Fruit fly (Drosophila melanogaster): ENCODE measurements around the gene CG8560.

Gene CG8560

DNA sequence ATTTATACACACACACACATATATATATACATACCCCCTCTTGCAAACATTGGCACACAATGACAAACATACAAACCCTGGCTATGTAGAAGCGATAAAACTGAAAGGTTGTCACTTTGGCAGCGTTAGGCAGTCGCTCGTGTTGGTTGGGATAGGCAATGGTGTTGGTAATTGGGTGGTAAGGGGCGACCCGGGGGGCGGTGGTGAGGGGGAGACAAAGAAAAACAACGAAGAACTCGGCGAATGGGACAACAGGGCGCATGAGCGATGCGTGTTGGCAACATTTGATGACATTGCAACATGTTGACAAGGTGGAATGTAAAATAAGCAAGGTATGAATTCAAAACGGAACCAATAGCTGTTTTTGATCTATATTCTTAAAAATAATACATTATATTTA lies 18.6 kb upstream of the CG8560 start:
- TF ChIP-seq h (optimal IDR thresholded peaks at IDR 0.05): no peak

DNA sequence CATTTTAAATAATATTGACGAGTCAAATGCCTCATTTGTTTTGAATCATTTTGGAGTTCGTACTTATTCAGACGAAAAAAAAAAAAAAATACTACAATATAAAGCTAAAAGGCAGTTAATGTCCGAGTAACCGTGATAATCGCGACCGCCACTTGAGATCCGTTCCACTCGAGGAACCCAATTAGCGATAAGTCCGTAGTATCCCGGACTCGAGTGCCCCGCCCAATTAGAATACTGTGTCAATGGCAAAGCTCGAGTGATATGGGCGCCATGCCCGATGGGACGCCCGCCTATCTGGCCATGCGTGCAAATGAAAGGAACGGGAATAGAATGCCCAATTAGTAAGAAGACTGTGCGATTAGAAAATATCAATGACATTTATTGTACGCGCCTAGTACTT lies 2.0 kb downstream of the CG8560 start:
- TF ChIP-seq Myc (optimal IDR thresholded peaks at IDR 0.05) (no peak), Sin3A (optimal IDR thresholded peaks at IDR 0.05) (no peak), ttk (optimal IDR thresholded peaks at IDR 0.05) (no peak), h (optimal IDR thresholded peaks at IDR 0.05) (no peak), psq (optimal IDR thresholded peaks at IDR 0.05) (no peak), insv (optimal IDR thresholded peaks at IDR 0.05) (no peak)

DNA sequence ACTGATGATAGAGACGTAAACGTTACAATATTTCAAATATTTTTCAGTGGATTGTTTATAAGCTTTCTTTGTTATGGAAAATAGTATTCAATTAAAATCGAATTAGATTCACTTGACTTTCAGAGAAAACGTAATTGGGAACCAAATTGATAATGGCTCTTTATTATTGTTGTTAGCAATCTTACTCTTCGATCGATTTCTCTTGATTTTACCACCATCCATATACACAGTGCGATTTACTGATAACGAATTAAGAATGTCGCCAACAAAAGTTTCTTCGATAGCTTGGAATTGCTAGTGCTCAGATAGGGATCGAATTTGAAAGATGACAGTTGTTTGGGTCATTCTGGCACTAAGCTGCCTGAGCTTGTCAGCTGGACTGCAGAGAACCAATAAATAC lies 4.2 kb downstream of the CG8560 start, which contains the start of gene CG18417:
CG18417 (plus strand) TSS at position 301 of the 400 bp plus-strand sequence.
- TF ChIP-seq Sin3A (optimal IDR thresholded peaks at IDR 0.05) (no peak), h (optimal IDR thresholded peaks at IDR 0.05) (no peak), ttk (optimal IDR thresholded peaks at IDR 0.05) (no peak), Myc (optimal IDR thresholded peaks at IDR 0.05) (no peak), insv (optimal IDR thresholded peaks at IDR 0.05) (no peak), psq (optimal IDR thresholded peaks at IDR 0.05) (no peak)

DNA sequence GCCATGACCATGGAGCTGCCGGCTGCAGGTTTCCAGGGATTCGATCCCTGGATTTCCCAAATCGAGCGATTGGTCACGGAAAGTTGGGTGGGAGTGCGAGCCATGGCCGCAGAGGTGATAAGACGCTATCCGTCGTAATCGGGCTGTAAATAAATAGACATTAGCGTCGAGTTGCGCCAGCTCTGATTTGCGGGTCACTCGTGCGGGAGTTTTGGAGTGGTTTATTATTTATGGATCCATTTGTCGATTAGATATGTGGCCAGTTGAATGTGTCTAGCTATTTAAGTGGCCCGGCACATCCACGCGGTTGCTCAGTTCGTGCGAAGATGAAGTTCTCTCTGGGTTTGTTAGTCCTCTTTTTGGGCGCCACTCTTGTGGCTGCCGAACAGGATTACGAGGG lies 6.0 kb downstream of the CG8560 start, which contains the start of gene CG8562:
CG8562 (plus strand) TSS at position 307 of the 400 bp plus-strand sequence.
- TF ChIP-seq Sin3A (optimal IDR thresholded peaks at IDR 0.05): no peak
- TF ChIP-seq Myc (optimal IDR thresholded peaks at IDR 0.05): no peak
- no peak for TF ChIP-seq psq (optimal IDR thresholded peaks at IDR 0.05)
- TF ChIP-seq h (optimal IDR thresholded peaks at IDR 0.05): no peak
- no peak for TF ChIP-seq insv (optimal IDR thresholded peaks at IDR 0.05)
- TF ChIP-seq ttk (optimal IDR thresholded peaks at IDR 0.05): no peak

DNA sequence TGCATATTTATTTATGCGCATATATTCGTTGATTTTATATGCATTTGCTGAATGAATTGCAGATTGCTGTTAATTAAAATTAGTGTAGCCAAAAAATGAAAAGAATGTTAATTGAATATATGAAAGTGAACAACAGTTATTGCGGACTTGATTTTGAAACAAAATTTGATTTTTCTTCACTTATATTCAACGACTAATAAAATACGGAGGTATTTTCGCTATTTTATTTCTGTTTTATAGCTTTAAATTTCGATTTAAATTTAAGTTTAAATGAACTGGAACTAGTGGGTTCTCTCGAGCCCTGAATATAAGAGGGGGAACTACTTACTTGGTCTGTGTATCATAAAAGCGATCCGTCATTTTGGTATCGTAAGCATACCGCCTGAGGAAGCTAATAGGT lies 7.9 kb downstream of the CG8560 start, which contains the start of gene CG32379:
CG32379 (plus strand) TSS at position 301 of the 400 bp plus-strand sequence.
- TF ChIP-seq psq (optimal IDR thresholded peaks at IDR 0.05): no peak
- TF ChIP-seq Sin3A (optimal IDR thresholded peaks at IDR 0.05): no peak
- TF ChIP-seq h (optimal IDR thresholded peaks at IDR 0.05): no peak
- no peak for TF ChIP-seq Myc (optimal IDR thresholded peaks at IDR 0.05)
- no peak for TF ChIP-seq ttk (optimal IDR thresholded peaks at IDR 0.05)
- no peak for TF ChIP-seq insv (optimal IDR thresholded peaks at IDR 0.05)

DNA sequence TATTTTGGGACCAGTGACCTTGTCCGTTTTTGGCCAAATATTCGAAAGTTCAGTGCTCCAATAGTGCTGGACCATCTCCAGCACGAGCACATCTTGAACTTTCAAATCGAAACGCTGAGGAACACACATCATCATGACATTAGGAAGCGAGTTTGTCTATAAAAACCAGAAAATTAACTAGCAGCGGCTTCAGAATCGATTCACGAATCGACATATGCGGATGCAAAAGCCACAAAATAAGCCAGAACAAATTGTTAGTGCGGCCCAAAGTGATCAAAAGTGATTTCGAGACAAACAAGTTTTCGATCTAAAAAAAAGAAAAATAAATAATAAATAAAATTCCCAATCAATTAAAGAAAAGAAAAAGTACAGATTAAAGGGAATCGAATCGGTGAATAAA lies 13.5 kb downstream of the CG8560 start, which contains the start of gene CG8563:
CG8563 (plus strand) TSS at position 301 of the 400 bp plus-strand sequence.
- TF ChIP-seq insv (optimal IDR thresholded peaks at IDR 0.05) (no peak), h (optimal IDR thresholded peaks at IDR 0.05) (no peak), Myc (optimal IDR thresholded peaks at IDR 0.05) (no peak), Sin3A (optimal IDR thresholded peaks at IDR 0.05) (no peak), psq (optimal IDR thresholded peaks at IDR 0.05) (no peak), ttk (optimal IDR thresholded peaks at IDR 0.05) (no peak)

DNA sequence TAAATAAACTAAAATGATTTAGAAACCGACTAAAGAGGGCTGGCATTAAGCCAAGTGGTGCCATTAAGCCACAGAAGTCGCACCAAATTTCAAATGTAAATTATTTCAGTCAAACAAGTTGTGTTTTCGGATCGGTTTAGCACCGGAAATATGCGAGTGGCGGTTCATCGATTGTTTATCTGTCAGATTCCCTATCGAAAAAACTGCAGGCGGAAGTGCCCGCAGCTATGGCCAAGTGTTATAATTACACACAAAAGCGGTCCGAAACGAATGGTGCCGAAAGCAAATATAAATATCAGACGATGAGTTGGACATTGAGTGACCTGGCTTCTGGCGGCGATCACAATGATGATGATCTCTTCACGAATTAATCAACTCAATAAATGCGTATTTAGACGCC lies 14.0 kb downstream of the CG8560 start:
- TF ChIP-seq h (optimal IDR thresholded peaks at IDR 0.05): no peak
- TF ChIP-seq ttk (optimal IDR thresholded peaks at IDR 0.05): no peak
- no peak for TF ChIP-seq Sin3A (optimal IDR thresholded peaks at IDR 0.05)
- TF ChIP-seq psq (optimal IDR thresholded peaks at IDR 0.05): no peak
- TF ChIP-seq insv (optimal IDR thresholded peaks at IDR 0.05): no peak
- no peak for TF ChIP-seq Myc (optimal IDR thresholded peaks at IDR 0.05)

DNA sequence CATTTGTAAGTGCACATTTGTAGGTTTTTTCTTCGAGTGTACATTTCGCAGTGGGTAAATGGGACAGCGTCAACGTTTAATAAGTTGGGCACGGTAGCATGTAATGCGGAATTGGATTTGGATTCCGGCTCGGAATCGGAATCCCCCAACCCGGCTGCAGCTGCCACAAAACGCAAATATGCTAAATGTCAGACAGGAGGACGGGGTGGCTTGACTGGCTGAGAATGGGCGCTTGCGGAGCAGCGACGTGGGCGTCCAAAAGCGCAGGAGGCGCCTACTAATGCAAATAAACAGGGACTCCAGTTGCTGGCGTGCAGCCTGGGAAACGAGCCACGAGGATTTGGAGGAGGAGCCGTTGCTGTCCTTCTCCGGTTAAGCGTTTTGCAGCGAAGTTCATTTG lies 16.2 kb downstream of the CG8560 start, which contains the start of gene CG8564:
CG8564 (minus strand) TSS at position 101 of the 400 bp plus-strand sequence.
- TF ChIP-seq Myc (optimal IDR thresholded peaks at IDR 0.05): no peak

DNA sequence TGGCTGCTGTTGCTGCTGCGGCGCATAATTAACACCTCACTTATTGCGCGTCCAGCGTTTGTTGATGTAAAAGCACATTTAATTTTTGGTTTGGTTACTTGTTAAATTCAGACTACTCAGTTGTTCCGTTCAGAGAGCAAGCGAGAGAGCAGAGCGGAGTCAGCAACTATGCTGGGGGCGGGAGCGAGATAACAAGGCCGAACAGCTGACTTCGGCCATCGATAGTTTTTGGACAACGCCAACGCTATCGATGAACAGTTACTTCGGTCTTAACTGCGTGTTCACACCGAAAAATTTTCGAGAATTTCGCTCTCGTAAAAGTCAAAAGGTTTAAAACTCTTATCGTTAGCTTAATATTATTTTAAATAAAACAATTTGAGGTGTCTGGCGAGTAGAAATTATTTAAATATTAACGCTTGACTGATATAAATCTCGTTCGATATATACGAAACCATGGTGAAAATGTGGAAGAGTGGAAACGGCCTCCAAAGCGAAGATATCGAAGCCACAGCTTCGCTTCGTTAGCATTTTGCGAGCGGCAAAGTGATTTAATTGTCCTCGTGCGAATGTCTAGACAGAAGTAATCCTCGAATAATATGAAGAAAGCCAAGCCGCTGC lies 22.5 kb downstream of the CG8560 start, which contains the start of the genes SMSr and smid:
SMSr (minus strand) TSS at position 116 of the 618 bp plus-strand sequence.
smid (plus strand) TSS at position 256 of the 618 bp plus-strand sequence.
- TF ChIP-seq Myc (optimal IDR thresholded peaks at IDR 0.05) (no peak), psq (optimal IDR thresholded peaks at IDR 0.05) (no peak), ttk (optimal IDR thresholded peaks at IDR 0.05) (no peak), insv (optimal IDR thresholded peaks at IDR 0.05) (no peak), Sin3A (optimal IDR thresholded peaks at IDR 0.05) (no peak), h (optimal IDR thresholded peaks at IDR 0.05) (no peak)

DNA sequence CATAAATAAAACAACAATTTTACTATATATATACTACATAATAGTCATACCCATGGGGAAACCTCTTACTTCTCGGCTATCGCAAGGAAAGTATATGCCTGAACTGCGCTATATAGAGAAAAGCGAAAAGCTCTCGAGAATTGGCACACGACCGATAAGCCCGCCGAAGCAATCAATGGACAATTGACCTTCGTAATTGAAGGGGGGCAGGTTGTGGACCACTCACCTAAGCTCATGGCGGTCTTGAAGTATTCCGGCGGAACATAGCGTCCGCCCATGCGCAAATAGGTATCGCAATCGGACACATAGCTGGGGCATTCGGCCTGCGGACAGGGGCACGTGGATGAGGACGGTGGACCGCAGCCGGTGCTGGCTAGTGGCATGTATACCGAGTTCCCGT lies 23.6 kb downstream of the CG8560 start:
- no peak for TF ChIP-seq Sin3A (optimal IDR thresholded peaks at IDR 0.05)

DNA sequence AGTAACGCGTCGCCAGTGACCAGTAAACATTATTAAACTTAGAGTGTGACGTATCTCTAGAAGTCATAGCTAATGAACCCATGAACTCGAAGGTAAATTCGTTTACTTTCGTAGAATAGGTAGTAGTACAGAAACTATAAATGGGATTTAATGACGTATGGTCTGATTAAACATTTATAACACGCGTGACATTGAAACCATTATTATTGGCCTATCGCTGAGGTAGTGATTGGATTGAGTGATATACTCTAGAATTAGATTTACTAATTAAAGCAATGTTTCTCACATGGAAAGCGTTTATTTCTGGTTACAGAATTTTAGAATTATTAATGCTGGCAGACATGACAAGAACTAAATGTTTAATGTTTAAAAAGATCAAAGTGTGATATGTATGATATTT lies 27.2 kb downstream of the CG8560 start:
- TF ChIP-seq h (optimal IDR thresholded peaks at IDR 0.05) (no peak), insv (optimal IDR thresholded peaks at IDR 0.05) (no peak), Sin3A (optimal IDR thresholded peaks at IDR 0.05) (no peak), psq (optimal IDR thresholded peaks at IDR 0.05) (no peak), Myc (optimal IDR thresholded peaks at IDR 0.05) (no peak)

DNA sequence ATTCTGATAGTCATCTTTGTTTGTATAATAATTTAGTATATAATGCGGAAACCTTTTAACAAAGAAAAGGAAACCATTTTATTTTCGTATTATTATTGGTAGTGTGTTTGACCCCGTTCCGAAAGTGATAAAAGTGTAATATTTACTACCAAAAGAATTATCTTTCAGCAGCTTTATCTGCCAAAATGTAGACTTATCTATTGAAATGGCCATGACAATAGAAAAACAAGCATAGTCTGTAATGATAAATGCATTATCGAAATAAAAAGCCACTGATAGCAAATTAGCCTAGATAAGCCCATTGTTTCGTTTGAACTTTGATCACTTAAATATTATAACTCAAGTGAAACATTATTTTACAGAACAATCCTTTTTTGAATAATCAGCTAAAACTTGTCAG lies 27.8 kb downstream of the CG8560 start:
- TF ChIP-seq ttk (optimal IDR thresholded peaks at IDR 0.05) (no peak), psq (optimal IDR thresholded peaks at IDR 0.05) (no peak), insv (optimal IDR thresholded peaks at IDR 0.05) (no peak), Sin3A (optimal IDR thresholded peaks at IDR 0.05) (no peak)

DNA sequence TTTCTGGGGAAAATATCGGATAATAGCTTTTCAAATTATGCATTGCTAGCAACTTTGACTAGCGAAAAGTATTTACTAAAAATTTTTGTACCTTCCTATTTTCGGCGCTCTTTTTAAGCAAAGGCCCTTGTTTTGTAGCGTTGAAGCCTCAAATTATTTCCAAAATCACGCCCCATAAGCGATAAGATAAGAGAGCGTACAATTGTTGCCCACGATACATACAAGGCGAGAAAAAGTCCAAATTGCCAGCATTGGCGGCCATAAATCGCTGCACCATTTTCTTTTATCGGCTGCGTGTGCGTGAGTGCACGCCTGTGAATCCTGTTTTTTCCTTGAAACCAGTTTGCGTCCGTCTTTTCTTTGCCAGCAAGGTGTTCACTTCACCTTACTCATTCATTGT lies 32.7 kb downstream of the CG8560 start:
- TF ChIP-seq psq (optimal IDR thresholded peaks at IDR 0.05): no peak
